Worm (Caenorhabditis elegans) whole organism, L4 larva: ENCODE data around the gene col-8.
A peak's percentile ranks its signal among the peaks of the same experiment; 100 is the strongest.

ENCODE experiments used
- D1046.2 ChIP-seq: fragments of 200-800 bp; sonication (Bioruptor generic); IDR thresholded peaks from 2 replicates; pipeline ENCODE4 v1.3.6; 2022; ENCODE audit warnings: missing genetic modification characterization, missing compliant biosample characterization
- F10B5.3 ChIP-seq: sonication (generic microtip); optimal IDR thresholded peaks from 2 replicates; lab custom pipeline; 2016; ENCODE audit warnings: mild to moderate bottlenecking, missing genetic modification characterization, missing compliant biosample characterization
- T26A8.4 ChIP-seq: fragments of 200-800 bp; sonication (Bioruptor generic); IDR thresholded peaks from 2 replicates; pipeline ENCODE4 v1.3.6; 2022; ENCODE audit warnings: missing genetic modification characterization, missing compliant biosample characterization
- Y105C5A.15 ChIP-seq: fragments of 200-800 bp; sonication (Bioruptor generic); IDR thresholded peaks from 2 replicates; pipeline ENCODE4 v1.3.6; 2022; ENCODE audit warnings: missing genetic modification characterization, missing compliant biosample characterization
- Y48G9A.11 ChIP-seq: fragments of 200-800 bp; sonication (Bioruptor generic); IDR thresholded peaks from 2 replicates; pipeline ENCODE4 v1.3.6; 2022; ENCODE audit warnings: missing genetic modification reagents, missing genetic modification characterization, missing compliant biosample characterization
- aha-1 ChIP-seq: fragments of 150-350 bp; peaks from one replicate; lab custom pipeline; 2014; ENCODE audit warnings: missing biosample characterization, missing genetic modification characterization
- aly-2 ChIP-seq: sonication (generic microtip); optimal IDR thresholded peaks from 2 replicates; lab custom pipeline; 2018; ENCODE audit warnings: missing biosample characterization, missing genetic modification characterization
- arid-1 ChIP-seq: fragments of 200-800 bp; sonication (Bioruptor generic); conservative IDR thresholded peaks from 2 replicates; pipeline ENCODE4 v1.3.6; 2022; ENCODE audit warnings: missing genetic modification reagents, missing genetic modification characterization, missing compliant biosample characterization
- attf-4 ChIP-seq: sonication (generic microtip); optimal IDR thresholded peaks from 3 replicates; lab custom pipeline; 2017; ENCODE audit warnings: missing biosample characterization, missing genetic modification characterization
- ceh-20 ChIP-seq: fragments of 200-800 bp; sonication (Bioruptor generic); IDR thresholded peaks from 2 replicates; pipeline ENCODE4 v1.3.6; 2022; ENCODE audit warnings: missing genetic modification reagents, missing genetic modification characterization, missing compliant biosample characterization
- ceh-32 ChIP-seq: sonication (generic microtip); optimal IDR thresholded peaks from 2 replicates; lab custom pipeline; 2016; ENCODE audit warnings: mild to moderate bottlenecking, missing genetic modification characterization, missing compliant biosample characterization; ENCODE audit not compliant: poor library complexity
- daf-16 ChIP-seq, 3 experiments: sonication (generic microtip); optimal IDR thresholded peaks; 2 replicates each; lab custom pipeline; 2016 to 2017; ENCODE audit warnings: missing genetic modification characterization in 3 of 3, missing genetic modification reagents in 3 of 3, mild to moderate bottlenecking in 2 of 3, missing compliant biosample characterization in 2 of 3, missing biosample characterization in 1 of 3, moderate library complexity in 1 of 3
- daf-19 ChIP-seq: fragments of 200-800 bp; sonication (Bioruptor generic); conservative IDR thresholded peaks from 2 replicates; pipeline ENCODE4 v1.3.6; 2022; ENCODE audit warnings: missing genetic modification characterization, missing compliant biosample characterization
- dmd-6 ChIP-seq: fragments of 200-800 bp; sonication (Bioruptor generic); IDR thresholded peaks from 2 replicates; pipeline ENCODE4 v1.3.6; 2022; ENCODE audit warnings: missing genetic modification reagents, missing genetic modification characterization, missing compliant biosample characterization
- dpl-1 ChIP-seq: fragments of 150-350 bp; optimal IDR thresholded peaks from 2 replicates; lab custom pipeline; 2014; ENCODE audit warnings: missing biosample characterization, missing genetic modification reagents, missing genetic modification characterization
- dve-1 ChIP-seq: sonication (generic microtip); optimal IDR thresholded peaks from 2 replicates; lab custom pipeline; 2017; ENCODE audit warnings: antibody characterized with exemption, mild to moderate bottlenecking, missing genetic modification characterization, missing compliant biosample characterization; ENCODE audit not compliant: insufficient read depth
- fos-1 ChIP-seq: fragments of 150-350 bp; optimal IDR thresholded peaks from 2 replicates; lab custom pipeline; 2014; ENCODE audit warnings: missing biosample characterization, missing genetic modification characterization
- hif-1 ChIP-seq, 2 experiments: sonication (generic microtip); optimal IDR thresholded peaks; 2 replicates each; lab custom pipeline; 2016 to 2017; ENCODE audit warnings: missing compliant biosample characterization in 2 of 2, missing genetic modification characterization in 2 of 2, missing genetic modification reagents in 2 of 2, missing genotype in 2 of 2, mild to moderate bottlenecking in 1 of 2
- hlh-11 ChIP-seq: fragments of 200-800 bp; sonication (Bioruptor generic); optimal IDR thresholded peaks from 2 replicates; lab custom pipeline; 2018; ENCODE audit warnings: mild to moderate bottlenecking, missing genetic modification characterization, missing compliant biosample characterization
- hmg-1.1 ChIP-seq: fragments of 200-800 bp; sonication (Bioruptor generic); IDR thresholded peaks from 2 replicates; pipeline ENCODE4 v1.3.6; 2022; ENCODE audit warnings: missing genetic modification reagents, missing genetic modification characterization, missing compliant biosample characterization
- lin-15B ChIP-seq: fragments of 150-350 bp; sonication (generic microtip); optimal IDR thresholded peaks from 3 replicates; lab custom pipeline; 2014; ENCODE audit warnings: missing biosample characterization, missing genetic modification characterization
- lin-38 ChIP-seq: fragments of 200-800 bp; sonication (Bioruptor generic); IDR thresholded peaks from 2 replicates; pipeline ENCODE4 v1.3.6; 2022; ENCODE audit warnings: missing genetic modification reagents, missing genetic modification characterization, missing compliant biosample characterization
- lsy-2 ChIP-seq, 2 experiments: fragments of 150-350 bp in 1 of 2; sonication (generic microtip) in 1 of 2; optimal IDR thresholded peaks; 2 replicates each; lab custom pipeline; 2014 to 2017; ENCODE audit warnings: missing biosample characterization in 2 of 2, missing genetic modification characterization in 2 of 2
- mep-1 ChIP-seq: fragments of 150-350 bp; sonication (generic microtip); optimal IDR thresholded peaks from 3 replicates; lab custom pipeline; 2014; ENCODE audit warnings: missing biosample characterization, missing genetic modification characterization
- nhr-11 ChIP-seq: fragments of 150-350 bp; optimal IDR thresholded peaks from 2 replicates; lab custom pipeline; 2014; ENCODE audit warnings: missing biosample characterization, missing genetic modification characterization
- nhr-42 ChIP-seq: fragments of 200-800 bp; sonication (Bioruptor generic); IDR thresholded peaks from 2 replicates; pipeline ENCODE4 v1.3.6; 2022; ENCODE audit warnings: missing genetic modification characterization, missing compliant biosample characterization
- saeg-2 ChIP-seq: fragments of 200-800 bp; sonication (Bioruptor generic); IDR thresholded peaks from 2 replicates; pipeline ENCODE4 v1.3.6; 2022; ENCODE audit warnings: missing genetic modification reagents, missing genetic modification characterization, missing compliant biosample characterization
- spr-1 ChIP-seq: sonication (generic microtip); optimal IDR thresholded peaks from 2 replicates; lab custom pipeline; 2016; ENCODE audit warnings: mild to moderate bottlenecking, missing genetic modification characterization, missing compliant biosample characterization
- spr-3 ChIP-seq: fragments of 200-800 bp; sonication (Bioruptor generic); optimal IDR thresholded peaks from 2 replicates; lab custom pipeline; 2018; ENCODE audit warnings: mild to moderate bottlenecking, missing genetic modification characterization, missing compliant biosample characterization
- tag-97 ChIP-seq: fragments of 200-800 bp; sonication (Bioruptor generic); IDR thresholded peaks from 2 replicates; pipeline ENCODE4 v1.3.6; 2022; ENCODE audit warnings: missing genetic modification characterization, missing compliant biosample characterization
- unc-62 ChIP-seq, 3 experiments: fragments of 150-350 bp in 1 of 3; sonication (generic microtip); optimal IDR thresholded peaks in 2 of 3; peaks in 1 of 3; 1 replicate in 1 of 3; 2 replicates in 2 of 3; lab custom pipeline; 2014 to 2017; ENCODE audit warnings: missing biosample characterization in 3 of 3, missing genetic modification characterization in 3 of 3, missing genetic modification reagents in 3 of 3, missing genotype in 1 of 3
- vab-7 ChIP-seq: fragments of 200-800 bp; sonication (Bioruptor generic); IDR thresholded peaks from 2 replicates; pipeline ENCODE4 v1.3.6; 2022; ENCODE audit warnings: missing genetic modification reagents, missing genetic modification characterization, missing compliant biosample characterization
- zfp-2 ChIP-seq: sonication (generic microtip); optimal IDR thresholded peaks from 2 replicates; lab custom pipeline; 2016; ENCODE audit warnings: mild to moderate bottlenecking, missing genetic modification characterization, missing compliant biosample characterization
- zfp-3 ChIP-seq: fragments of 200-800 bp; sonication (Bioruptor generic); conservative IDR thresholded peaks from 2 replicates; pipeline ENCODE4 v1.3.6; 2022; ENCODE audit warnings: missing genetic modification reagents, missing genetic modification characterization, missing compliant biosample characterization
- ztf-7 ChIP-seq: fragments of 150-350 bp; optimal IDR thresholded peaks from 2 replicates; lab custom pipeline; 2014; ENCODE audit warnings: missing biosample characterization, missing genetic modification characterization

col-8 gene

ce11 chrIII:6989201-6989600 is 31.2 kb downstream of the col-8 start (continued):
- TF ChIP-seq zfp-2 (tag; lab: Kevin White, UChicago), result no peak
- TF ChIP-seq hlh-11 (tag; lab: Kevin White, UChicago), result peak; percentile 33
- TF ChIP-seq zfp-3 (GFP tag; lab: Robert Waterston, UW), result no peak
- TF ChIP-seq fos-1, result no peak
- TF ChIP-seq dpl-1 (GFP tag; lab: Kevin White, UChicago), result no peak
- TF ChIP-seq lin-15B, result no peak
- TF ChIP-seq dmd-6 (GFP tag; lab: Robert Waterston, UW), result 0 out of 2 replicates have a peak, but pooled peaks have one; percentile 8
- peak; percentile 6 for TF ChIP-seq ztf-7 (tag; lab: Kevin White, UChicago)
- no peak for TF ChIP-seq lin-38 (GFP tag; lab: Robert Waterston, UW)
- peak; percentile 51 for TF ChIP-seq aha-1 (tag; lab: Kevin White, UChicago)
- no peak for TF ChIP-seq saeg-2 (GFP tag; lab: Robert Waterston, UW)
- no peak for TF ChIP-seq ceh-32 (tag; lab: Kevin White, UChicago)

- peak in 1 of 2 experiments; percentile 59 for TF ChIP-seq lsy-2 (tag; optimal IDR thresholded peaks at IDR 0.05; lab: Kevin White, UChicago)
- peak; percentile 27 for TF ChIP-seq mep-1
- no peak for TF ChIP-seq daf-19 (GFP tag; lab: Robert Waterston, UW)
- TF ChIP-seq spr-1 (tag; lab: Kevin White, UChicago), result no peak
- TF ChIP-seq spr-3 (GFP tag; lab: Kevin White, UChicago), result no peak
- TF ChIP-seq zfp-2 (tag; lab: Kevin White, UChicago), result no peak
- TF ChIP-seq unc-62 (GFP tag; optimal IDR thresholded peaks at IDR 0.05 in 1 of 2; lab: Kevin White, UChicago), result peak in 1 of 2 experiments; percentile 95
- TF ChIP-seq unc-62 (tag; optimal IDR thresholded peaks at IDR 0.05; lab: Kevin White, UChicago), result no peak
- no peak for TF ChIP-seq aly-2 (tag; lab: Kevin White, UChicago)
- TF ChIP-seq hif-1 (tag; optimal IDR thresholded peaks at IDR 0.05; lab: Kevin White, UChicago), result peak in 1 of 2 experiments; percentile 8
- no peak for TF ChIP-seq D1046.2 (GFP tag; lab: Robert Waterston, UW)
- TF ChIP-seq Y105C5A.15, result no peak
- no peak for TF ChIP-seq attf-4 (tag; lab: Kevin White, UChicago)
- no peak for TF ChIP-seq vab-7
- peak in 1 of 2 experiments; percentile 91 for TF ChIP-seq daf-16 (GFP tag; optimal IDR thresholded peaks at IDR 0.05; lab: Kevin White, UChicago)
- TF ChIP-seq daf-16 (tag; optimal IDR thresholded peaks at IDR 0.05; lab: Kevin White, UChicago), result no peak
- TF ChIP-seq aha-1 (tag; lab: Kevin White, UChicago), result peak; percentile 90
- TF ChIP-seq dve-1 (tag; lab: Kevin White, UChicago), result peak; percentile 3
- TF ChIP-seq arid-1 (GFP tag; lab: Robert Waterston, UW), result no peak
- TF ChIP-seq nhr-42, result no peak
- peak; percentile 52 for TF ChIP-seq hlh-11 (tag; lab: Kevin White, UChicago)
- TF ChIP-seq ceh-20 (GFP tag; lab: Robert Waterston, UW), result peak; percentile 72; the same call in 1 of the 2 replicates
- no peak for TF ChIP-seq tag-97 (GFP tag; lab: Robert Waterston, UW)
- TF ChIP-seq F10B5.3, result no peak
- no peak for TF ChIP-seq lin-38 (GFP tag; lab: Robert Waterston, UW)
- peak; percentile 80 for TF ChIP-seq nhr-11 (tag; lab: Kevin White, UChicago)
Measured at ce11 chrIII:6988060-6988459, 32.3 kb downstream of the col-8 start.

ce11 chrIII:6985125-6985524 is 35.3 kb downstream of the col-8 start:
- TF ChIP-seq lin-38 (GFP tag; lab: Robert Waterston, UW) (peak; percentile 38), Y48G9A.11 (GFP tag; lab: Robert Waterston, UW) (0 out of 2 replicates have a peak, but pooled peaks have one; percentile 24)
- TF ChIP-seq, all 104 proteins: peak for 2; not testable (repeated sequence) for 102

- TF ChIP-seq lin-38 (GFP tag; lab: Robert Waterston, UW) (peak; percentile 44; the same call in 1 of the 2 replicates), T26A8.4 (GFP tag; lab: Robert Waterston, UW) (peak; percentile 14; the same call in 1 of the 2 replicates), hmg-1.1 (0 out of 2 replicates have a peak, but pooled peaks have one; percentile 41), Y48G9A.11 (GFP tag; lab: Robert Waterston, UW) (peak; percentile 52; the same call in 1 of the 2 replicates), lsy-2 (tag; optimal IDR thresholded peaks at IDR 0.05; lab: Kevin White, UChicago) (peak; percentile 9 to 28)
Measured at ce11 chrIII:6981989-6982553, 38.3 kb downstream of the col-8 start, which contains the start of gene F31E3.6. TSS of gene F31E3.6 (plus strand) at chrIII:6982081.
